Fruit fly (Drosophila melanogaster) whole organism, wandering third instar larva: ENCODE measurements around the gene Trmt61.

Experiments
- N ChIP-seq: fragments of >200 bp; optimal IDR thresholded peaks from 2 replicates; lab custom pipeline; 2018; ENCODE audit warnings: missing biosample characterization, missing external identifiers, missing genetic modification characterization
- br ChIP-seq: fragments of 200-800 bp; sonication (Bioruptor generic); optimal IDR thresholded peaks from 2 replicates; lab custom pipeline; 2016; ENCODE audit warnings: missing biosample characterization, missing genetic modification characterization
- dsf ChIP-seq: sonication (Bioruptor generic); optimal IDR thresholded peaks from 2 replicates; lab custom pipeline; 2016; ENCODE audit warnings: missing biosample characterization, missing genetic modification characterization, borderline replicate concordance
- pan ChIP-seq: fragments of >200 bp; optimal IDR thresholded peaks from 2 replicates; lab custom pipeline; 2017

dm6 chr3R:26062911-26063310 is 3.6 kb downstream of the Trmt61 start, which contains the start of gene CG14551:
- TF ChIP-seq pan, result no peak
- no peak for TF ChIP-seq N (GFP tag; lab: Kevin White, UChicago)
- no peak for TF ChIP-seq br (GFP tag; lab: Kevin White, UChicago)
- TF ChIP-seq dsf (GFP tag; lab: Kevin White, UChicago), result no peak
